Worm (Caenorhabditis elegans): ENCODE data around the gene elt-6.

- TF ChIP-seq dao-5 (tag; optimal IDR thresholded peaks at IDR 0.05) (no peak), him-1 (tag; optimal IDR thresholded peaks at IDR 0.05) (no peak), W03F9.2 (tag; optimal IDR thresholded peaks at IDR 0.05) (no peak)
These were observed 30.1 kb downstream of the elt-6 start, which contains the start of gene tsen-54 for ce11 chrIV:1947891-1948290.

All from whole organism, L4/young adult.